Worm (Caenorhabditis elegans): ENCODE results near the gene ugt-37.

ce11 chrV:7096129-7096730, 48.9 kb downstream of the ugt-37 start:
- no peak for TF ChIP-seq snpc-4 (tag; optimal IDR thresholded peaks at IDR 0.05)
- no peak for TF ChIP-seq unc-39 (tag; optimal IDR thresholded peaks at IDR 0.05)
- TF ChIP-seq mdl-1 (tag; optimal IDR thresholded peaks at IDR 0.05), result no peak
- no peak for TF ChIP-seq ceh-82 (tag; optimal IDR thresholded peaks at IDR 0.05)
- TF ChIP-seq nhr-12 (tag; optimal IDR thresholded peaks at IDR 0.05), result no peak
- TF ChIP-seq nhr-77 (tag; optimal IDR thresholded peaks at IDR 0.05), result no peak
- TF ChIP-seq elt-3 (tag; optimal IDR thresholded peaks at IDR 0.05), result no peak
- no peak for TF ChIP-seq R02D3.7 (tag; optimal IDR thresholded peaks at IDR 0.05)
- TF ChIP-seq crh-2 (tag; optimal IDR thresholded peaks at IDR 0.05), result no peak
- TF ChIP-seq mab-5 (tag; optimal IDR thresholded peaks at IDR 0.05), result no peak
- no peak for TF ChIP-seq fos-1 (tag; optimal IDR thresholded peaks at IDR 0.05)
- no peak for TF ChIP-seq zag-1 (tag; optimal IDR thresholded peaks at IDR 0.05)
- no peak for TF ChIP-seq C34F6.9 (tag; optimal IDR thresholded peaks at IDR 0.05)

All from whole organism, L2 larva.